Fruit fly (Drosophila melanogaster) S2 (cell line): Measurements from ENCODE around the gene CG12817.

Experiments used
- CG8478 ChIP-seq: fragments of >200 bp; optimal IDR thresholded peaks from 2 replicates; lab custom pipeline; 2018
- CTCF ChIP-seq, 2 experiments: fragments of >200 bp; optimal IDR thresholded peaks; 2 replicates each; lab custom pipeline; 2018

CG12817 gene

dm6 chr3R:10224594-10224993 is at the start of gene CG12817, which contains the start of gene CG34107:
Gene CG12817, minus strand, starts transcription at chr3R:10224725.
Gene CG34107, plus strand, starts transcription at chr3R:10224909.
- TF ChIP-seq CG8478 (lab: Kevin White, UChicago) = no peak
- no peak for TF ChIP-seq CTCF (optimal IDR thresholded peaks at IDR 0.05; lab: Kevin White, UChicago)

dm6 chr3R:10274306-10274705 is 49.8 kb upstream of the CG12817 start:
- TF ChIP-seq CTCF (optimal IDR thresholded peaks at IDR 0.05; lab: Kevin White, UChicago) (no peak), CG8478 (lab: Kevin White, UChicago) (no peak)

- TF ChIP-seq CTCF (optimal IDR thresholded peaks at IDR 0.05; lab: Kevin White, UChicago) (no peak), CG8478 (lab: Kevin White, UChicago) (no peak)
These were observed 48.2 kb upstream of the CG12817 start for dm6 chr3R:10272695-10273094.

dm6 chr3R:10269921-10270431 is 45.5 kb upstream of the CG12817 start:
- TF ChIP-seq CTCF (optimal IDR thresholded peaks at IDR 0.05; lab: Kevin White, UChicago) (no peak), CG8478 (lab: Kevin White, UChicago) (no peak)

- TF ChIP-seq CG8478 (lab: Kevin White, UChicago) (no peak), CTCF (optimal IDR thresholded peaks at IDR 0.05; lab: Kevin White, UChicago) (no peak)
These were observed 44.4 kb upstream of the CG12817 start for dm6 chr3R:10268865-10269442.

dm6 chr3R:10268101-10268864 is 43.8 kb upstream of the CG12817 start:
- TF ChIP-seq CG8478 (lab: Kevin White, UChicago) = no peak
- TF ChIP-seq CTCF (optimal IDR thresholded peaks at IDR 0.05; lab: Kevin White, UChicago) = peak; percentile 83 to 89

dm6 chr3R:10266624-10267492 is 42.3 kb upstream of the CG12817 start:
- TF ChIP-seq CTCF (optimal IDR thresholded peaks at IDR 0.05; lab: Kevin White, UChicago) = no peak
- TF ChIP-seq CG8478 (lab: Kevin White, UChicago) = no peak

- TF ChIP-seq CG8478 (lab: Kevin White, UChicago) (no peak), CTCF (optimal IDR thresholded peaks at IDR 0.05; lab: Kevin White, UChicago) (no peak)
These were observed 41.1 kb upstream of the CG12817 start for dm6 chr3R:10265552-10266137.

dm6 chr3R:10264601-10265421 is 40.3 kb upstream of the CG12817 start:
- no peak for TF ChIP-seq CG8478 (lab: Kevin White, UChicago)
- TF ChIP-seq CTCF (optimal IDR thresholded peaks at IDR 0.05; lab: Kevin White, UChicago) = no peak

- no peak for TF ChIP-seq CTCF (optimal IDR thresholded peaks at IDR 0.05; lab: Kevin White, UChicago)
These were observed 39.5 kb upstream of the CG12817 start, which contains the start of gene Nuak for dm6 chr3R:10263972-10264536. Gene Nuak, plus strand, starts transcription at chr3R:10264306.

dm6 chr3R:10261800-10262199 is 37.3 kb upstream of the CG12817 start, which contains the start of the genes Sirt6 and pont:
Gene Sirt6, minus strand, starts transcription at chr3R:10261849.
Gene pont, plus strand, starts transcription at chr3R:10262123.
- TF ChIP-seq CG8478 (lab: Kevin White, UChicago) = no peak
- TF ChIP-seq CTCF (optimal IDR thresholded peaks at IDR 0.05; lab: Kevin White, UChicago) = no peak

dm6 chr3R:10251846-10252245 is 27.3 kb upstream of the CG12817 start:
- TF ChIP-seq CG8478 (lab: Kevin White, UChicago) = no peak
- no peak for TF ChIP-seq CTCF (optimal IDR thresholded peaks at IDR 0.05; lab: Kevin White, UChicago)

dm6 chr3R:10251218-10251617 is 26.7 kb upstream of the CG12817 start, which contains the start of gene CG3999:
Gene CG3999, plus strand, starts transcription at chr3R:10251518.
- no peak for TF ChIP-seq CTCF (optimal IDR thresholded peaks at IDR 0.05; lab: Kevin White, UChicago)
